Worm (Caenorhabditis elegans): ENCODE data around the gene lin-49.

lin-49 gene

ce11 chrIV:8602877-8603276 is 17.6 kb upstream of the lin-49 start, which contains the start of gene Y59H11AR.10:
Gene Y59H11AR.10, plus strand, starts transcription at chrIV:8603177.
- TF ChIP-seq zag-1 (tag; optimal IDR thresholded peaks at IDR 0.05) (no peak), ZK546.5 (tag; optimal IDR thresholded peaks at IDR 0.05) (no peak), skn-1 (tag; optimal IDR thresholded peaks at IDR 0.05) (no peak), lin-13 (GFP tag; optimal IDR thresholded peaks at IDR 0.05) (no peak), ceh-82 (tag; optimal IDR thresholded peaks at IDR 0.05) (no peak), mab-5 (tag; optimal IDR thresholded peaks at IDR 0.05) (no peak), nhr-25 (tag; optimal IDR thresholded peaks at IDR 0.05) (no peak), gmeb-1 (tag; optimal IDR thresholded peaks at IDR 0.05) (no peak), egl-27 (tag; optimal IDR thresholded peaks at IDR 0.05) (no peak), sma-9 (GFP tag; optimal IDR thresholded peaks at IDR 0.05) (no peak), sma-9 (tag; optimal IDR thresholded peaks at IDR 0.05) (no peak), nhr-237 (tag; optimal IDR thresholded peaks at IDR 0.05) (no peak), ceh-16 (tag; optimal IDR thresholded peaks at IDR 0.05) (no peak), nhr-10 (tag; optimal IDR thresholded peaks at IDR 0.05) (no peak)

- TF ChIP-seq nhr-129 (tag; optimal IDR thresholded peaks at IDR 0.05) (peak; percentile 48), nhr-6 (tag; optimal IDR thresholded peaks at IDR 0.05) (peak; percentile 13), sma-9 (GFP tag; optimal IDR thresholded peaks at IDR 0.05) (peak; percentile 67), sma-9 (tag; optimal IDR thresholded peaks at IDR 0.05) (no peak), C34F6.9 (tag; optimal IDR thresholded peaks at IDR 0.05) (peak; percentile 66), lsy-2 (tag; optimal IDR thresholded peaks at IDR 0.05) (peak in 1 of 2 experiments; percentile 49), nhr-25 (tag; optimal IDR thresholded peaks at IDR 0.05) (no peak), F13H6.1 (tag; optimal IDR thresholded peaks at IDR 0.05) (peak; percentile 33), nhr-23 (tag; optimal IDR thresholded peaks at IDR 0.05) (no peak)
These were observed 15.3 kb upstream of the lin-49 start for ce11 chrIV:8605217-8605616.

ce11 chrIV:8608204-8608603 is 12.3 kb upstream of the lin-49 start:
- TF ChIP-seq mdl-1 (tag; optimal IDR thresholded peaks at IDR 0.05) (no peak), mab-5 (tag; optimal IDR thresholded peaks at IDR 0.05) (peak; percentile 17), unc-55 (GFP tag; optimal IDR thresholded peaks at IDR 0.05) (peak; percentile 68), unc-39 (tag; optimal IDR thresholded peaks at IDR 0.05) (no peak)

ce11 chrIV:8608934-8609333 is 11.5 kb upstream of the lin-49 start, which contains the start of gene F42A9.6:
Gene F42A9.6, plus strand, starts transcription at chrIV:8609234.
- TF ChIP-seq unc-62 (GFP tag; optimal IDR thresholded peaks at IDR 0.05): no peak
- no peak for TF ChIP-seq nhr-77 (tag; optimal IDR thresholded peaks at IDR 0.05)
- no peak for TF ChIP-seq peb-1 (tag; optimal IDR thresholded peaks at IDR 0.05)
- no peak for TF ChIP-seq elt-1 (tag; optimal IDR thresholded peaks at IDR 0.05)
- TF ChIP-seq nhr-25 (tag; optimal IDR thresholded peaks at IDR 0.05): no peak
- TF ChIP-seq mbf-1 (tag; optimal IDR thresholded peaks at IDR 0.05): no peak
- TF ChIP-seq ztf-11 (tag; optimal IDR thresholded peaks at IDR 0.05): no peak
- TF ChIP-seq nhr-11 (tag; optimal IDR thresholded peaks at IDR 0.05): no peak
- TF ChIP-seq crh-2 (tag; optimal IDR thresholded peaks at IDR 0.05): no peak
- TF ChIP-seq ztf-1 (GFP tag; conservative IDR thresholded peaks at IDR 0.05): no peak
- TF ChIP-seq dmd-4 (tag; optimal IDR thresholded peaks at IDR 0.05): no peak
- no peak for TF ChIP-seq nhr-6 (tag; optimal IDR thresholded peaks at IDR 0.05)
- no peak for TF ChIP-seq zag-1 (tag; optimal IDR thresholded peaks at IDR 0.05)
- no peak for TF ChIP-seq R02D3.7 (tag; optimal IDR thresholded peaks at IDR 0.05)

ce11 chrIV:8611886-8612542 is 8.5 kb upstream of the lin-49 start, which contains the start of the genes F42A9.17 and cyp-33E2:
Gene F42A9.17, minus strand, starts transcription at chrIV:8611936.
Gene cyp-33E2, plus strand, starts transcription at chrIV:8612334.
- peak; percentile 12 for TF ChIP-seq sma-9 (GFP tag; optimal IDR thresholded peaks at IDR 0.05)
- no peak for TF ChIP-seq sma-9 (tag; optimal IDR thresholded peaks at IDR 0.05)
- TF ChIP-seq elt-1 (tag; optimal IDR thresholded peaks at IDR 0.05): no peak
- no peak for TF ChIP-seq zag-1 (tag; optimal IDR thresholded peaks at IDR 0.05)
- TF ChIP-seq fos-1 (tag; optimal IDR thresholded peaks at IDR 0.05): peak; percentile 93
- no peak for TF ChIP-seq lin-39 (tag; optimal IDR thresholded peaks at IDR 0.05)
- TF ChIP-seq unc-55 (GFP tag; optimal IDR thresholded peaks at IDR 0.05): no peak
- TF ChIP-seq nhr-21 (tag; optimal IDR thresholded peaks at IDR 0.05): no peak
- TF ChIP-seq gmeb-1 (tag; optimal IDR thresholded peaks at IDR 0.05): peak; percentile 21
- no peak for TF ChIP-seq nhr-129 (tag; optimal IDR thresholded peaks at IDR 0.05)
- TF ChIP-seq nhr-10 (tag; optimal IDR thresholded peaks at IDR 0.05): no peak
- TF ChIP-seq egl-27 (tag; optimal IDR thresholded peaks at IDR 0.05): no peak
- no peak for TF ChIP-seq alr-1 (tag; optimal IDR thresholded peaks at IDR 0.05)
- no peak for TF ChIP-seq nhr-25 (tag; optimal IDR thresholded peaks at IDR 0.05)
- TF ChIP-seq crh-2 (tag; optimal IDR thresholded peaks at IDR 0.05): peak; percentile 35

Data from whole organism, L2 larva.